Fruit fly (Drosophila melanogaster) whole organism, wandering third instar larva: ENCODE measurements around the gene CG8032.

Source experiments
- Abd-B ChIP-seq: fragments of >200 bp; optimal IDR thresholded peaks from 2 replicates; lab custom pipeline; 2017; ENCODE audit warnings: missing biosample characterization, missing genetic modification characterization
- CG32264 ChIP-seq: fragments of 200-800 bp; sonication (Bioruptor generic); optimal IDR thresholded peaks from 2 replicates; lab custom pipeline; 2016; ENCODE audit warnings: missing biosample characterization, missing genetic modification characterization
- CG9705 ChIP-seq: fragments of 200-800 bp; sonication (Bioruptor generic); optimal IDR thresholded peaks from 2 replicates; lab custom pipeline; 2018; ENCODE audit warnings: missing biosample characterization, mild to moderate bottlenecking, missing genetic modification characterization
- CrebA ChIP-seq: fragments of 200-800 bp; sonication (Bioruptor generic); optimal IDR thresholded peaks from 2 replicates; lab custom pipeline; 2016; ENCODE audit warnings: missing biosample characterization, mild to moderate bottlenecking, missing genetic modification characterization, borderline replicate concordance
- Dfd ChIP-seq: fragments of >200 bp; optimal IDR thresholded peaks from 2 replicates; lab custom pipeline; 2017; ENCODE audit warnings: missing biosample characterization, missing genetic modification characterization
- Dif ChIP-seq: fragments of 200-275, 200-300 bp; sonication (Bioruptor generic); optimal IDR thresholded peaks from 2 replicates; lab custom pipeline; 2018; ENCODE audit warnings: missing biosample characterization, missing genetic modification characterization; ENCODE audit not compliant: partially characterized antibody
- GATAd ChIP-seq: sonication (Bioruptor generic); optimal IDR thresholded peaks from 2 replicates; lab custom pipeline; 2016; ENCODE audit warnings: missing biosample characterization, missing genetic modification characterization
- HLH106 ChIP-seq: fragments of 200-800 bp; optimal IDR thresholded peaks from 3 replicates; lab custom pipeline; 2019; ENCODE audit warnings: missing biosample characterization, mild to moderate bottlenecking, missing genetic modification characterization, moderate library complexity
- Hnf4 ChIP-seq: fragments of 200-800 bp; sonication (Bioruptor generic); optimal IDR thresholded peaks from 2 replicates; lab custom pipeline; 2016; ENCODE audit warnings: missing biosample characterization, mild to moderate bottlenecking, missing genetic modification characterization
- Hr78 ChIP-seq: fragments of >200 bp; optimal IDR thresholded peaks from 2 replicates; lab custom pipeline; 2017; ENCODE audit warnings: missing biosample characterization, missing genetic modification characterization
- Hr83 ChIP-seq: fragments of 200-300 bp; sonication (Bioruptor generic); optimal IDR thresholded peaks from 2 replicates; lab custom pipeline; 2016; ENCODE audit warnings: missing biosample characterization, mild to moderate bottlenecking, missing genetic modification characterization, moderate library complexity; ENCODE audit not compliant: poor library complexity, severe bottlenecking
- Jra ChIP-seq: sonication (Bioruptor generic); optimal IDR thresholded peaks from 2 replicates; lab custom pipeline; 2016; ENCODE audit warnings: missing biosample characterization, missing genetic modification characterization
- Mio ChIP-seq: sonication (Bioruptor generic); optimal IDR thresholded peaks from 2 replicates; lab custom pipeline; 2016; ENCODE audit warnings: missing biosample characterization, missing genetic modification characterization
- Myc ChIP-seq: fragments of >200 bp; optimal IDR thresholded peaks from 2 replicates; lab custom pipeline; 2017
- N ChIP-seq: fragments of >200 bp; optimal IDR thresholded peaks from 2 replicates; lab custom pipeline; 2018; ENCODE audit warnings: missing biosample characterization, missing external identifiers, missing genetic modification characterization
- OdsH ChIP-seq: fragments of 200-800 bp; sonication (Bioruptor generic); optimal IDR thresholded peaks from 2 replicates; lab custom pipeline; 2016; ENCODE audit warnings: missing biosample characterization, mild to moderate bottlenecking, missing genetic modification characterization
- Rel ChIP-seq, 2 experiments: fragments of 200-800 bp; sonication (Bioruptor generic) in 1 of 2; optimal IDR thresholded peaks; 2 replicates in 1 of 2; 3 replicates in 1 of 2; lab custom pipeline; 2016 to 2019; ENCODE audit warnings: mild to moderate bottlenecking in 2 of 2, missing biosample characterization in 2 of 2, missing genetic modification characterization in 2 of 2, moderate library complexity in 1 of 2
- Sp1 ChIP-seq: fragments of 200-800 bp; sonication (Bioruptor generic); optimal IDR thresholded peaks from 3 replicates; lab custom pipeline; 2019; ENCODE audit warnings: missing biosample characterization, mild to moderate bottlenecking, missing genetic modification characterization, moderate library complexity
- Vsx2 ChIP-seq: fragments of 200-300, 225-300 bp; sonication (Bioruptor generic); optimal IDR thresholded peaks from 2 replicates; lab custom pipeline; 2018; ENCODE audit warnings: missing biosample characterization, missing genetic modification characterization; ENCODE audit not compliant: partially characterized antibody
- br ChIP-seq: fragments of 200-800 bp; sonication (Bioruptor generic); optimal IDR thresholded peaks from 2 replicates; lab custom pipeline; 2016; ENCODE audit warnings: missing biosample characterization, missing genetic modification characterization
- brk ChIP-seq: fragments of 200-800 bp; sonication (Bioruptor generic); optimal IDR thresholded peaks from 2 replicates; lab custom pipeline; 2016; ENCODE audit warnings: missing biosample characterization, mild to moderate bottlenecking, missing genetic modification characterization
- dl ChIP-seq, 2 experiments: fragments of 175-275, 200-275 bp in 1 of 2; fragments of 200-275 bp in 1 of 2; sonication (Bioruptor generic); optimal IDR thresholded peaks; lab custom pipeline; 2018; ENCODE audit warnings: mild to moderate bottlenecking in 2 of 2, missing biosample characterization in 2 of 2, missing genetic modification characterization in 2 of 2, moderate library complexity in 2 of 2; ENCODE audit not compliant: partially characterized antibody in 2 of 2, insufficient read depth in 1 of 2
- dmrt93B ChIP-seq: fragments of 200-800 bp; sonication (Bioruptor generic); optimal IDR thresholded peaks from 2 replicates; lab custom pipeline; 2018; ENCODE audit warnings: missing biosample characterization, mild to moderate bottlenecking, missing genetic modification characterization
- dsf ChIP-seq: sonication (Bioruptor generic); optimal IDR thresholded peaks from 2 replicates; lab custom pipeline; 2016; ENCODE audit warnings: missing biosample characterization, missing genetic modification characterization, borderline replicate concordance
- ey ChIP-seq: fragments of 200-800 bp; sonication (Bioruptor generic); optimal IDR thresholded peaks from 2 replicates; lab custom pipeline; 2016; ENCODE audit warnings: missing biosample characterization, missing genetic modification characterization
- foxo ChIP-seq, 2 experiments: fragments of 200-800 bp; sonication (Bioruptor generic); optimal IDR thresholded peaks; 2 replicates in 1 of 2; 3 replicates in 1 of 2; lab custom pipeline; 2016 to 2017; ENCODE audit warnings: missing biosample characterization in 2 of 2, missing genetic modification characterization in 2 of 2
- fru ChIP-seq: fragments of 200-800 bp; sonication (Bioruptor generic); optimal IDR thresholded peaks from 3 replicates; lab custom pipeline; 2016; ENCODE audit warnings: missing biosample characterization, mild to moderate bottlenecking, missing genetic modification characterization
- h ChIP-seq: fragments of 200-800 bp; sonication (Bioruptor generic); optimal IDR thresholded peaks from 3 replicates; lab custom pipeline; 2016; ENCODE audit warnings: missing biosample characterization, mild to moderate bottlenecking, missing genetic modification characterization
- jim ChIP-seq: fragments of 175-275, 200-325 bp; sonication (Bioruptor generic); optimal IDR thresholded peaks from 2 replicates; lab custom pipeline; 2016; ENCODE audit warnings: missing biosample characterization, mild to moderate bottlenecking, missing genetic modification characterization
- lola ChIP-seq: fragments of >200 bp; optimal IDR thresholded peaks from 2 replicates; lab custom pipeline; 2017; ENCODE audit warnings: missing biosample characterization, missing genetic modification characterization
- pan ChIP-seq: fragments of >200 bp; optimal IDR thresholded peaks from 2 replicates; lab custom pipeline; 2017
- psq ChIP-seq: fragments of 200-800 bp; sonication (Bioruptor generic); optimal IDR thresholded peaks from 3 replicates; lab custom pipeline; 2017; ENCODE audit warnings: missing biosample characterization, mild to moderate bottlenecking, missing genetic modification characterization, moderate library complexity
- rgr ChIP-seq: fragments of 200-800 bp; sonication (Bioruptor generic); optimal IDR thresholded peaks from 3 replicates; lab custom pipeline; 2016; ENCODE audit warnings: missing biosample characterization, mild to moderate bottlenecking, missing genetic modification characterization
- sage ChIP-seq: fragments of 200-800 bp; sonication (Bioruptor generic); optimal IDR thresholded peaks from 2 replicates; lab custom pipeline; 2016; ENCODE audit warnings: missing biosample characterization, mild to moderate bottlenecking, missing genetic modification characterization
- sv ChIP-seq: fragments of 200-800 bp; sonication (Bioruptor generic); optimal IDR thresholded peaks from 3 replicates; lab custom pipeline; 2016; ENCODE audit warnings: missing biosample characterization, missing genetic modification characterization
- tai ChIP-seq: sonication (Bioruptor generic); optimal IDR thresholded peaks from 2 replicates; lab custom pipeline; 2016; ENCODE audit warnings: missing biosample characterization, missing genetic modification characterization
- usp ChIP-seq: fragments of >200 bp; optimal IDR thresholded peaks from 2 replicates; lab custom pipeline; 2017; ENCODE audit warnings: missing biosample characterization, missing genetic modification characterization
- woc ChIP-seq: sonication (Bioruptor generic); optimal IDR thresholded peaks from 2 replicates; lab custom pipeline; 2016; ENCODE audit warnings: missing biosample characterization, mild to moderate bottlenecking, missing genetic modification characterization

Gene CG8032

dm6 chr3R:8654666-8655065, 9.2 kb upstream of the CG8032 start, which contains the start of gene CG42489:
CG42489 (minus strand) TSS chr3R:8654766.
- TF ChIP-seq fru (GFP tag; lab: Kevin White, UChicago), result no peak
- TF ChIP-seq sage, result no peak
- no peak for TF ChIP-seq brk
- no peak for TF ChIP-seq lola
- no peak for TF ChIP-seq foxo (GFP tag; optimal IDR thresholded peaks at IDR 0.05; lab: Kevin White, UChicago)
- TF ChIP-seq CrebA (GFP tag; lab: Kevin White, UChicago), result no peak
- no peak for TF ChIP-seq Abd-B (GFP tag; lab: Kevin White, UChicago)
- TF ChIP-seq Mio (GFP tag; lab: Kevin White, UChicago), result no peak
- TF ChIP-seq Jra (GFP tag; lab: Kevin White, UChicago), result no peak
- no peak for TF ChIP-seq GATAd (GFP tag; lab: Kevin White, UChicago)
- no peak for TF ChIP-seq usp (GFP tag; lab: Kevin White, UChicago)

DNA sequence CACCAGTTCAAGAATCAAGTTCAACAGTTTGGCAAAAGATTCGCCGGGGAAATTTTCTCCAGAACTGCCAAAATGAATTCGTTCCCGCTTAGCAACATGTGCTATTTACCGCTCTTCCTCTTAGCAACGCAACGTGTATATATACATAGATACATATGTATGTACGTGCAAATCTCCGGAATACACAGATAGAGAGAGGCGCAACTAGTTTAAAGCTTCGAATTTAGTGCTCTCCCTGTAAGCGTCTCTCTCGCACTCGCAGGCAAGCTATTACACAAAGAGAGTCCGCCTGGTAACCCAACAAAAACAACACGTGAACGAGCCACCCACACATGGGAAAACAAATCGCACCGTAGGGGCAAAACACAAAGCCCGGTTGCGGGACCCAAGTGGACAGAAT, 5.2 kb upstream of the CG8032 start:
- TF ChIP-seq tai (GFP tag; lab: Kevin White, UChicago) (no peak), ey (no peak), N (no peak), CG9705 (no peak), Rel (GFP tag; optimal IDR thresholded peaks at IDR 0.05; lab: Kevin White, UChicago) (no peak), Rel (tag; optimal IDR thresholded peaks at IDR 0.05; lab: Kevin White, UChicago) (no peak), Dfd (GFP tag; lab: Kevin White, UChicago) (no peak), brk (no peak), lola (no peak), sage (no peak), dmrt93B (no peak), Sp1 (no peak), dsf (GFP tag; lab: Kevin White, UChicago) (no peak), Myc (lab: Kevin White, UChicago) (no peak), woc (GFP tag; lab: Kevin White, UChicago) (no peak)

- TF ChIP-seq psq (GFP tag; lab: Kevin White, UChicago) (peak; percentile 54), rgr (GFP tag; lab: Kevin White, UChicago) (peak; percentile 60), Rel (GFP tag; optimal IDR thresholded peaks at IDR 0.05; lab: Kevin White, UChicago) (peak; percentile 46), Rel (tag; optimal IDR thresholded peaks at IDR 0.05; lab: Kevin White, UChicago) (peak; percentile 54), Sp1 (peak; percentile 63), Mio (GFP tag; lab: Kevin White, UChicago) (no peak), Hr83 (GFP tag; lab: Kevin White, UChicago) (peak; percentile 75), Jra (GFP tag; lab: Kevin White, UChicago) (peak; percentile 36), jim (GFP tag; lab: Kevin White, UChicago) (no peak), Abd-B (GFP tag; lab: Kevin White, UChicago) (no peak), OdsH (GFP tag; lab: Kevin White, UChicago) (peak; percentile 48), CrebA (GFP tag; lab: Kevin White, UChicago) (no peak), brk (peak; percentile 56), fru (GFP tag; lab: Kevin White, UChicago) (peak; percentile 36), Hnf4 (GFP tag; lab: Kevin White, UChicago) (peak; percentile 54), HLH106 (tag; lab: Kevin White, UChicago) (peak; percentile 49), Vsx2 (GFP tag; lab: Kevin White, UChicago) (no peak), Myc (lab: Kevin White, UChicago) (no peak), woc (GFP tag; lab: Kevin White, UChicago) (peak; percentile 66), Dfd (GFP tag; lab: Kevin White, UChicago) (no peak), foxo (GFP tag; optimal IDR thresholded peaks at IDR 0.05; lab: Kevin White, UChicago) (peak in 1 of 2 experiments; percentile 70), N (peak; percentile 60), GATAd (GFP tag; lab: Kevin White, UChicago) (no peak), usp (GFP tag; lab: Kevin White, UChicago) (no peak), sv (no peak), dl (GFP tag; optimal IDR thresholded peaks at IDR 0.05; lab: Kevin White, UChicago; ENCODE audit: insufficient read depth in 1 of 2, partially characterized antibody in 2 of 2) (peak in 1 of 2 experiments; percentile 12), tai (GFP tag; lab: Kevin White, UChicago) (no peak), Hr78 (GFP tag; lab: Kevin White, UChicago) (no peak), CG9705 (peak; percentile 46), lola (no peak), CG32264 (no peak), h (peak; percentile 74), pan (lab: Kevin White, UChicago) (no peak), ey (peak; percentile 65), sage (no peak), dsf (GFP tag; lab: Kevin White, UChicago) (no peak), Dif (GFP tag; lab: Kevin White, UChicago) (no peak), br (GFP tag; lab: Kevin White, UChicago) (peak; percentile 58), dmrt93B (peak; percentile 13)
These were observed 4.6 kb upstream of the CG8032 start for dm6 chr3R:8659200-8659897.
